Fruit fly (Drosophila melanogaster) whole organism, wandering third instar larva: ENCODE measurements around the gene Hug.

ENCODE experiments used
- ey ChIP-seq: fragments of 200-800 bp; sonication (Bioruptor generic); optimal IDR thresholded peaks from 2 replicates; lab custom pipeline; 2016; ENCODE audit warnings: missing biosample characterization, missing genetic modification characterization
- psq ChIP-seq: fragments of 200-800 bp; sonication (Bioruptor generic); optimal IDR thresholded peaks from 3 replicates; lab custom pipeline; 2017; ENCODE audit warnings: missing biosample characterization, mild to moderate bottlenecking, missing genetic modification characterization, moderate library complexity

DNA sequence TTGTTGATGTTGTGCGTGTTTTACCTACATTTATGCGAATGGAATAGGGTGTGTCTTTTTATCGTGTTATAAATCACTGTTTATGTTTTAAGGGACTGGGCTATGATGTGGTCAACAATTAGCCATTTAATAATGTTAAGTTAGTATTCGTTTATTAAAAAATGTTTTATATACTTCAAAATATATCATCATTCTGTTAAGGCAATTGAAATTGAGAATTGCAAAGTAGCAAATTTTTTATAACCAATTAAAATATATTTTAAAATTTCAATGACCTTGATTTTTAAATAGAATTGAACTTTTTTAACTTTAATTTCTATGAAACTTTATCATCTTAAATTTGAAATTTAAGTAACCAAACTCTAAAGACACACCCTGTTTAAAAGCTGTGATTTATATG, 36.0 kb downstream of the Hug start:
- no peak for TF ChIP-seq ey (GFP tag; lab: Kevin White, UChicago)
- TF ChIP-seq psq (GFP tag; lab: Kevin White, UChicago) = no peak
